Worm (Caenorhabditis elegans) whole organism, late embryonic: Measurements from ENCODE around the gene B0457.6.

ENCODE experiments used
- C08G9.2 ChIP-seq: sonication (generic microtip); optimal IDR thresholded peaks from 2 replicates; lab custom pipeline; 2016; ENCODE audit warnings: mild to moderate bottlenecking, missing genetic modification characterization, moderate library complexity, missing compliant biosample characterization
- K09A11.1 ChIP-seq: sonication (generic microtip); optimal IDR thresholded peaks from 2 replicates; lab custom pipeline; 2017; ENCODE audit warnings: antibody characterized with exemption, mild to moderate bottlenecking, missing genetic modification characterization, missing compliant biosample characterization; ENCODE audit not compliant: insufficient read depth
- T23F11.4 ChIP-seq: fragments of 200-800 bp; sonication (Bioruptor generic); optimal IDR thresholded peaks from 2 replicates; lab custom pipeline; 2018; ENCODE audit warnings: mild to moderate bottlenecking, missing genetic modification characterization, missing compliant biosample characterization
- Y22D7AL.16 ChIP-seq: sonication (generic microtip); optimal IDR thresholded peaks from 2 replicates; lab custom pipeline; 2016; ENCODE audit warnings: missing genetic modification characterization, missing compliant biosample characterization
- ahr-1 ChIP-seq: sonication (generic microtip); optimal IDR thresholded peaks from 2 replicates; lab custom pipeline; 2016; ENCODE audit warnings: missing genetic modification characterization, missing compliant biosample characterization
- ama-1 ChIP-seq: fragments of 150-350 bp; optimal IDR thresholded peaks from 2 replicates; lab custom pipeline; 2014
- ceh-19 ChIP-seq: fragments of 200-800 bp; sonication (Bioruptor generic); optimal IDR thresholded peaks from 2 replicates; lab custom pipeline; 2018; ENCODE audit warnings: mild to moderate bottlenecking, missing genetic modification characterization, missing compliant biosample characterization
- ceh-22 ChIP-seq: sonication (generic microtip); optimal IDR thresholded peaks from 2 replicates; lab custom pipeline; 2017; ENCODE audit warnings: missing biosample characterization, missing genetic modification characterization
- ceh-24 ChIP-seq: sonication (generic microtip); optimal IDR thresholded peaks from 2 replicates; lab custom pipeline; 2016; ENCODE audit warnings: mild to moderate bottlenecking, missing genetic modification characterization, missing compliant biosample characterization
- ceh-34 ChIP-seq: sonication (generic microtip); optimal IDR thresholded peaks from 2 replicates; lab custom pipeline; 2016; ENCODE audit warnings: mild to moderate bottlenecking, missing genetic modification characterization, missing compliant biosample characterization
- ceh-9 ChIP-seq: sonication (generic microtip); optimal IDR thresholded peaks from 2 replicates; lab custom pipeline; 2016; ENCODE audit warnings: mild to moderate bottlenecking, missing genetic modification characterization, inconsistent platforms, missing compliant biosample characterization
- dmd-4 ChIP-seq: sonication (generic microtip); optimal IDR thresholded peaks from 2 replicates; lab custom pipeline; 2016; ENCODE audit warnings: borderline replicate concordance, missing genetic modification characterization, missing compliant biosample characterization
- dve-1 ChIP-seq: sonication (generic microtip); optimal IDR thresholded peaks from 2 replicates; lab custom pipeline; 2017; ENCODE audit warnings: antibody characterized with exemption, mild to moderate bottlenecking, missing genetic modification characterization, missing compliant biosample characterization
- elt-2 ChIP-seq: sonication (generic microtip); optimal IDR thresholded peaks from 2 replicates; lab custom pipeline; 2016; ENCODE audit warnings: missing genetic modification reagents, missing genetic modification characterization, missing compliant biosample characterization
- ets-4 ChIP-seq: sonication (generic microtip); optimal IDR thresholded peaks from 2 replicates; lab custom pipeline; 2016; ENCODE audit warnings: missing genetic modification characterization, missing compliant biosample characterization
- fax-1 ChIP-seq: sonication (generic microtip); optimal IDR thresholded peaks from 2 replicates; lab custom pipeline; 2016; ENCODE audit warnings: missing genotype, missing genetic modification characterization, missing compliant biosample characterization
- fkh-10 ChIP-seq: fragments of 150-350 bp; optimal IDR thresholded peaks from 2 replicates; lab custom pipeline; 2014; ENCODE audit warnings: missing biosample characterization, missing genetic modification reagents, missing genetic modification characterization
- hlh-13 ChIP-seq: fragments of 200-800 bp; sonication (Bioruptor generic); optimal IDR thresholded peaks from 2 replicates; lab custom pipeline; 2018; ENCODE audit warnings: mild to moderate bottlenecking, missing genetic modification characterization, missing compliant biosample characterization
- hlh-15 ChIP-seq: sonication (generic microtip); optimal IDR thresholded peaks from 2 replicates; lab custom pipeline; 2016; ENCODE audit warnings: missing genetic modification characterization, missing compliant biosample characterization
- hlh-30 ChIP-seq: sonication (generic microtip); optimal IDR thresholded peaks from 2 replicates; lab custom pipeline; 2017; ENCODE audit warnings: antibody characterized with exemption, missing genetic modification characterization, missing compliant biosample characterization; ENCODE audit not compliant: insufficient read depth
- hlh-6 ChIP-seq: sonication (generic microtip); optimal IDR thresholded peaks from 2 replicates; lab custom pipeline; 2016; ENCODE audit warnings: missing genotype, missing genetic modification characterization, missing compliant biosample characterization
- lim-6 ChIP-seq: sonication (generic microtip); optimal IDR thresholded peaks from 2 replicates; lab custom pipeline; 2016; ENCODE audit warnings: missing genetic modification characterization, missing compliant biosample characterization
- lin-11 ChIP-seq: fragments of 200-800 bp; sonication (Bioruptor generic); optimal IDR thresholded peaks from 2 replicates; lab custom pipeline; 2018; ENCODE audit warnings: mild to moderate bottlenecking, missing genetic modification characterization, missing compliant biosample characterization
- madf-2 ChIP-seq: sonication (generic microtip); optimal IDR thresholded peaks from 2 replicates; lab custom pipeline; 2017; ENCODE audit warnings: missing genetic modification characterization, missing compliant biosample characterization
- nfya-1 ChIP-seq: sonication (generic microtip); optimal IDR thresholded peaks from 2 replicates; lab custom pipeline; 2017; ENCODE audit warnings: missing genetic modification characterization, mild to moderate bottlenecking, missing compliant biosample characterization, antibody characterized with exemption, moderate library complexity
- pag-3 ChIP-seq: sonication (generic microtip); optimal IDR thresholded peaks from 2 replicates; lab custom pipeline; 2016; ENCODE audit warnings: missing compliant biosample characterization, missing genetic modification characterization, borderline replicate concordance
- pax-1 ChIP-seq: fragments of 150-350 bp; optimal IDR thresholded peaks from 2 replicates; lab custom pipeline; 2014; ENCODE audit warnings: missing biosample characterization, missing genetic modification characterization
- pha-2 ChIP-seq: sonication (generic microtip); optimal IDR thresholded peaks from 2 replicates; lab custom pipeline; 2017; ENCODE audit warnings: mild to moderate bottlenecking, missing genetic modification characterization, missing compliant biosample characterization
- ref-2 ChIP-seq: sonication (generic microtip); optimal IDR thresholded peaks from 2 replicates; lab custom pipeline; 2016; ENCODE audit warnings: missing genetic modification characterization, missing compliant biosample characterization
- rnt-1 ChIP-seq: sonication (generic microtip); optimal IDR thresholded peaks from 2 replicates; lab custom pipeline; 2016; ENCODE audit warnings: missing genetic modification characterization, missing compliant biosample characterization
- sdc-2 ChIP-seq: sonication (generic microtip); optimal IDR thresholded peaks from 2 replicates; lab custom pipeline; 2016; ENCODE audit warnings: missing genotype, missing genetic modification characterization, missing compliant biosample characterization
- sox-2 ChIP-seq: fragments of 200-800 bp; sonication (Bioruptor generic); IDR thresholded peaks from 2 replicates; pipeline ENCODE4 v1.3.6; 2022; ENCODE audit warnings: missing genetic modification reagents, missing genetic modification characterization, missing compliant biosample characterization
- syd-9 ChIP-seq: sonication (generic microtip); optimal IDR thresholded peaks from 2 replicates; lab custom pipeline; 2016; ENCODE audit warnings: mild to moderate bottlenecking, missing genetic modification characterization, moderate library complexity, missing compliant biosample characterization
- tbx-7 ChIP-seq: sonication (generic microtip); optimal IDR thresholded peaks from 2 replicates; lab custom pipeline; 2016; ENCODE audit warnings: missing genotype, missing genetic modification characterization, missing compliant biosample characterization
- unc-3 ChIP-seq, 2 experiments: fragments of 200-800 bp in 1 of 2; sonication (Bioruptor generic) in 1 of 2; sonication (generic microtip) in 1 of 2; conservative IDR thresholded peaks in 1 of 2; optimal IDR thresholded peaks in 1 of 2; 2 replicates each; pipeline versions ENCODE4 v1.3.6 to Lab custom; 2016 to 2022; ENCODE audit warnings: missing compliant biosample characterization in 2 of 2, missing genetic modification characterization in 2 of 2, missing genetic modification reagents in 1 of 2
- unc-55 ChIP-seq: sonication (generic microtip); optimal IDR thresholded peaks from 2 replicates; lab custom pipeline; 2017; ENCODE audit warnings: missing biosample characterization, missing genetic modification reagents, missing genetic modification characterization
- zip-5 ChIP-seq: sonication (generic microtip); optimal IDR thresholded peaks from 2 replicates; lab custom pipeline; 2016; ENCODE audit warnings: missing genetic modification characterization, missing compliant biosample characterization

The B0457.6 gene

DNA sequence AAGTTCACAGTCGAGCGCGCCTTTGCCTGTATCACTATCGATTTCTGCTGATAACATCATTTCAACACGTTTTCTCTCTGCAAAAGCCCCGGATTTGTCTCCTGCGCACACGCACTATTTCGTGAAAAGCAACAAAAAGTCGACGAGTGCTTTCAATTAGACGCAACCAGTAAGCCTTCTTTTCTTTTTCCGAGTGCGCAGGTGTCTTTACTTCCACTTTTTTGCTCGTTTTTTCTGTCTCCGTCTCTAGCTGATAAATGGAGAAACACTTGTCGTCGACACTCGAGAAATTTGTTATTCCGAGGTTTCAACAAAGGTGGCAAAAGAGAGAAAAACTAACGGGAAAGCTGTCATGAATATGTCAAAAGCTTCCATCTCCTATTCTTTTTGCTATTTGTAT lies 30.6 kb upstream of the B0457.6 start:
- TF ChIP-seq unc-3 (GFP tag; conservative IDR thresholded peaks at IDR 0.05; lab: Robert Waterston, UW) = no peak
- TF ChIP-seq unc-3 (tag; optimal IDR thresholded peaks at IDR 0.05; lab: Kevin White, UChicago) = no peak
- no peak for TF ChIP-seq dve-1 (tag; lab: Kevin White, UChicago)
- no peak for TF ChIP-seq ceh-19 (GFP tag; lab: Kevin White, UChicago)
- TF ChIP-seq syd-9 (tag; lab: Kevin White, UChicago) = no peak
- TF ChIP-seq ref-2 = no peak
- no peak for TF ChIP-seq lin-11 (tag; lab: Kevin White, UChicago)
- no peak for TF ChIP-seq elt-2 (tag; lab: Kevin White, UChicago)
- TF ChIP-seq hlh-13 (GFP tag; lab: Kevin White, UChicago) = no peak
- no peak for TF ChIP-seq ceh-22 (tag; lab: Kevin White, UChicago)
- no peak for TF ChIP-seq madf-2
- TF ChIP-seq pax-1 (tag; lab: Kevin White, UChicago) = no peak
- TF ChIP-seq Y22D7AL.16 (tag; lab: Kevin White, UChicago) = no peak
- TF ChIP-seq sdc-2 = no peak
- TF ChIP-seq fkh-10 (GFP tag; lab: Kevin White, UChicago) = no peak
- TF ChIP-seq sox-2 (GFP tag; lab: Robert Waterston, UW) = no peak
- no peak for TF ChIP-seq ahr-1 (tag; lab: Kevin White, UChicago)
- no peak for TF ChIP-seq hlh-30 (tag; lab: Kevin White, UChicago)

DNA sequence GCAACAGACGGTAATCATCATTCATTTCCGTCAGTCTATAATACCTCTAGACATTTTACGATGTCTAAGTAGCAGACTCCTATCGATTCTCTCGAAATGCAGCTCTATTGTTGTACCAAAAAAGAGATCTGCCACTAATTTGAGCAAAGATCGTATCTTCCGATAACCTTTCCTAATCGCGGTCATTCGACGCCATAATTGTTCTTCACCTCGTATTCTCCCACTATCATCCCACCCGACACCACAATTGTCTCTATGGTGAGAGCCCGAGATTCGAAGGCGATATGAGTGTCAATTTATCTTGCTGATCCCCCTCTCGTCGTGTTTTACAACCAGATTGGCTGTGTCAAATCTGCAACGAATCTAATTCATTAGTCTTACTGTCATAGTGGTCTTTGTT lies 26.8 kb upstream of the B0457.6 start:
- TF ChIP-seq pax-1 (tag; lab: Kevin White, UChicago) (no peak), dmd-4 (tag; lab: Kevin White, UChicago) (no peak), ceh-24 (no peak), hlh-13 (GFP tag; lab: Kevin White, UChicago) (no peak), ets-4 (tag; lab: Kevin White, UChicago) (no peak), K09A11.1 (no peak), lin-11 (tag; lab: Kevin White, UChicago) (no peak)
- TF ChIP-seq, all 69 proteins: peak for 0

DNA sequence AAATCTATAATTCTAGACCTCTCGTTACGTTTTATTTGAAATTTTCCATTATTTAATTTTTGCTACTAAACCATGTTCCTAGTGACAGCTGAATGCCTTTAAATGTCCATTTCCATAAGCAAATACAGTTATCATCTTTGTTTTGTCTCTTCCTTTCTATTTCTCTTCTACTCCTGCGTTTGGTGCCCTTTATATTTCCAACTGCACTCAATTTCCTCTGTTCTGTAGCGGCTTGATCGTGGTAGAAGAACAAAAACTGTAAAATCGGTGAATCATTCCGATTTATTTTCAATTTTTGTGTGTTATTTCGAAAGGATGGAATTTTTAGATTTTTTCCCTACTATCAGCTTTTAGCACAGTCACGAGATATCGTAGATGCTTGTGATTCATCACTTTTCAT lies 26.3 kb upstream of the B0457.6 start:
- TF ChIP-seq ref-2 = no peak
- no peak for TF ChIP-seq hlh-6 (tag; lab: Kevin White, UChicago)
- TF ChIP-seq fax-1 (tag; lab: Kevin White, UChicago) = no peak
- no peak for TF ChIP-seq unc-55
- no peak for TF ChIP-seq Y22D7AL.16 (tag; lab: Kevin White, UChicago)
- no peak for TF ChIP-seq ceh-34 (tag; lab: Kevin White, UChicago)
- no peak for TF ChIP-seq fkh-10 (GFP tag; lab: Kevin White, UChicago)
- no peak for TF ChIP-seq T23F11.4
- TF ChIP-seq zip-5 = no peak
- TF ChIP-seq nfya-1 = no peak
- TF ChIP-seq dmd-4 (tag; lab: Kevin White, UChicago) = no peak
- TF ChIP-seq pag-3 = no peak
- TF ChIP-seq ceh-9 (tag; lab: Kevin White, UChicago) = no peak
- no peak for TF ChIP-seq hlh-15 (tag; lab: Kevin White, UChicago)
- TF ChIP-seq lim-6 (tag; lab: Kevin White, UChicago) = no peak
- no peak for TF ChIP-seq rnt-1 (tag; lab: Kevin White, UChicago)
- TF ChIP-seq pha-2 (tag; lab: Kevin White, UChicago) = no peak
- TF ChIP-seq tbx-7 (tag; lab: Kevin White, UChicago) = no peak

DNA sequence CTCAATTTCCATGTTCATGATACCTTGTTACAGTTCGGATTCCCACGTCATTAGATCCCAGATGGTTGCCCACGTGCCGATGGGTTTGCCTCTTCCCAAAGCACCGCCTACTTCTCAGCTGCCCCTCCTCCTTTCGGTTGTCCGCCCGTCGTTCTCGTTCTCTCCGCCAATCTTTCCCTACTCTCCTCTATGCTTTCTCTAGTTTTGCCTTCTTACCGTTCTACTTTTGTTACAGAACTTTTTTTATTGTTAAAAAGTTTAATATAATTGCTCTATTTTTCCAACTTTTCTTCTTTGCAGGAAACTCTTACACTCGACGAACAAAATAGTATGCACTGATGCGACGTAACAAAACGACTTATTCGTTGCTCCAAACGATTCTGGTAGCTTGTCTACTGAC lies 25.7 kb upstream of the B0457.6 start, which contains the start of gene lat-1:
Gene lat-1, plus strand, starts transcription at position 301 of the 400 bp plus-strand sequence.
- no peak for TF ChIP-seq fkh-10 (GFP tag; lab: Kevin White, UChicago)
- TF ChIP-seq hlh-6 (tag; lab: Kevin White, UChicago) = no peak
- peak; percentile 2 for TF ChIP-seq ceh-34 (tag; lab: Kevin White, UChicago)
- TF ChIP-seq zip-5 = no peak
- no peak for TF ChIP-seq hlh-13 (GFP tag; lab: Kevin White, UChicago)
- no peak for TF ChIP-seq ama-1 (lab: Kevin White, UChicago)
- TF ChIP-seq ets-4 (tag; lab: Kevin White, UChicago) = no peak
- TF ChIP-seq C08G9.2 (tag; lab: Kevin White, UChicago) = no peak
- TF ChIP-seq, all 69 proteins: peak for 1
